Fruit fly (Drosophila melanogaster) whole organism: ENCODE results near the gene CG7366.

Source experiments
- CG8478 ChIP-seq: fragments of >200 bp; optimal IDR thresholded peaks from 2 replicates; lab custom pipeline; 2018; ENCODE audit warnings: inconsistent platforms
- Dll ChIP-seq: fragments of >200 bp; optimal IDR thresholded peaks from 2 replicates; lab custom pipeline; 2017
- EcR ChIP-seq, 2 experiments: fragments of >200 bp; optimal IDR thresholded peaks; 2 replicates each; lab custom pipeline; 2017; ENCODE audit warnings: missing biosample characterization in 2 of 2, missing genetic modification characterization in 2 of 2, missing genetic modification reagents in 2 of 2
- pan ChIP-seq: fragments of >200 bp; optimal IDR thresholded peaks from 2 replicates; lab custom pipeline; 2017
- psq ChIP-seq: fragments of >200 bp; optimal IDR thresholded peaks from 2 replicates; lab custom pipeline; 2017
- usp ChIP-seq: fragments of >200 bp; optimal IDR thresholded peaks from 2 replicates; lab custom pipeline; 2017; ENCODE audit warnings: missing biosample characterization, missing genetic modification characterization, mixed read lengths

The CG7366 gene

dm6 chr3L:8165436-8165835, 36.8 kb downstream of the CG7366 start, which contains the start of gene CG13675:
TSS of gene CG13675 (minus strand) at chr3L:8165518.
- TF ChIP-seq Dll (lab: Kevin White, UChicago): no peak

dm6 chr3L:8159724-8160422, 42.3 kb downstream of the CG7366 start, which contains the start of gene CG43886:
TSS of gene CG43886 (minus strand) at chr3L:8159774.
- no peak for TF ChIP-seq usp (GFP tag; lab: Kevin White, UChicago)
- TF ChIP-seq CG8478 (lab: Kevin White, UChicago): no peak
- no peak for TF ChIP-seq psq (lab: Kevin White, UChicago)
- TF ChIP-seq EcR (GFP tag; optimal IDR thresholded peaks at IDR 0.05; lab: Kevin White, UChicago): no peak
- TF ChIP-seq Dll (lab: Kevin White, UChicago): no peak
- TF ChIP-seq pan (lab: Kevin White, UChicago): no peak

DNA sequence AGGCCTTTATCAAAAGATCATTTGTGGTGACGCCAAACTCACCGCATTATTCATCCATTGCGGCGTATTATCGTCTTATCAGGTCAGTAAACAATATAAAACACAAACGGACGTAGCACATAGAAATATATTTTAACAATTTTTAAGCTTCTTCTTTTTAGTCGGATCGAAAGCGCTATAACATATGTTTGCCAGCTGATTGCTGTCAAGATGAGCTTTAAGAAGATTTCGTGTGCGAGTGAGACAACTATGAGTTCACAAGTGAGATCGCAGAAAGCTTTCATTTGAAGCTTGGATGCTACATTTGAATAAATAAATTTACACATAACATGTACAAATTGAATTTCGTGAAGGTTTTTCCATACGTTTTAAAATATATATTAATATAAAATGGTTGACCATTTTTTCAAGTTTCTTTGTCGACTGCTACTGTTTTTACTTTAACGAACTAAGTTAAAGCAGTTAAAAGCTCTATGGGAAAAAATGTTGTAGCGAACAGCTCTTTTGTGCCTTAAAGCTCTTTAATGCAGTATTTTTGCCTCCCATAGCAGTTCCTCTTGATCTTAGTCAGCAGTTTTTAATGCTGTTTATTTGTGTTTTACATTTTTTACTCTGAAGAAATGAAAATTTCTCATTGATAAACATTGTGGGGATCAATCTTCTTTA, 43.4 kb downstream of the CG7366 start, which contains the start of gene CG42445:
CG42445 (minus strand) TSS at position 186 of the 666 bp plus-strand sequence.
- TF ChIP-seq CG8478 (lab: Kevin White, UChicago): no peak
- no peak for TF ChIP-seq Dll (lab: Kevin White, UChicago)
- no peak for TF ChIP-seq psq (lab: Kevin White, UChicago)
- TF ChIP-seq pan (lab: Kevin White, UChicago): no peak
- no peak for TF ChIP-seq usp (GFP tag; lab: Kevin White, UChicago)
- TF ChIP-seq EcR (GFP tag; optimal IDR thresholded peaks at IDR 0.05; lab: Kevin White, UChicago): no peak

DNA sequence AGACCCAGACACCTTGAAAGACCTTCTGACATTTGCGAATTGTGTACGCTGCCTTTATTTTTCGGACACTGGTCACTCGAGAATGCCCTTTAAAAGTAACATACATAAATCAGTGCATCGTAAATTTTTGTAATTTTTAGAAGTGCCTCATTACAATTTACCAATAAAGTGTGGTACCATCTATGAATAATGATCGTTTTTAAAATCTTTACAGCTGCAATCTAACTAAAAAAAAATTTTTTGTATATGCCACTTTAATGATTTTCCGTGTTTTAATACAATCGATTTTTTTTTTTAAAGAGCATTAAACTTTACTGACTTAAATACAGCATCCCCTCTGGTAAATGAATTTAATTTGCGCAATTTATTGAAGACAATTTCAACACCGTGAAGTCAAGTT, 45.1 kb downstream of the CG7366 start:
- TF ChIP-seq pan (lab: Kevin White, UChicago) (no peak), psq (lab: Kevin White, UChicago) (no peak), Dll (lab: Kevin White, UChicago) (no peak), usp (GFP tag; lab: Kevin White, UChicago) (no peak), CG8478 (lab: Kevin White, UChicago) (no peak), EcR (GFP tag; optimal IDR thresholded peaks at IDR 0.05; lab: Kevin White, UChicago) (no peak)

dm6 chr3L:8156199-8156598, 46.0 kb downstream of the CG7366 start:
- TF ChIP-seq pan (lab: Kevin White, UChicago) (no peak), CG8478 (lab: Kevin White, UChicago) (no peak), EcR (GFP tag; optimal IDR thresholded peaks at IDR 0.05; lab: Kevin White, UChicago) (no peak), Dll (lab: Kevin White, UChicago) (no peak), psq (lab: Kevin White, UChicago) (no peak), usp (GFP tag; lab: Kevin White, UChicago) (no peak)

DNA sequence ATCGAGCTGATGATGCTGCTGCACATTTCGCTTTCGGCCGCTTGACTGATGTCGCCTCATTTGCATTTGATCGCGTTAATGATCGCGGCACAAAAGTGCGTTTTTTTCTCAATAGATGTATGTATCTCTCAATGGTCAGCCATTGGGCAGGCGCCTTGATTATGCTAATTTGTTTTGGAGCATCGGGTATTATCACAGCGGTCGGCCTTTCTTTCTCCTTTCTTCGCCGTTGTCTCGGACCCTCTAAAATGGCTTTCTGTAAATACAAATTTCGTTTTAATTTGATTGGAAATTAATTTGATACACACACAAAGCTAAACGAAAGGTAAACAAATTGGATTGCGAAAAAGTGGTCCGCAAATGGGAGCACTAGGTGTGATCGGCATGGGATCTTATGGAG, 46.9 kb downstream of the CG7366 start:
- TF ChIP-seq pan (lab: Kevin White, UChicago) (no peak), psq (lab: Kevin White, UChicago) (no peak), EcR (GFP tag; optimal IDR thresholded peaks at IDR 0.05; lab: Kevin White, UChicago) (no peak), Dll (lab: Kevin White, UChicago) (no peak), usp (GFP tag; lab: Kevin White, UChicago) (no peak), CG8478 (lab: Kevin White, UChicago) (no peak)

DNA sequence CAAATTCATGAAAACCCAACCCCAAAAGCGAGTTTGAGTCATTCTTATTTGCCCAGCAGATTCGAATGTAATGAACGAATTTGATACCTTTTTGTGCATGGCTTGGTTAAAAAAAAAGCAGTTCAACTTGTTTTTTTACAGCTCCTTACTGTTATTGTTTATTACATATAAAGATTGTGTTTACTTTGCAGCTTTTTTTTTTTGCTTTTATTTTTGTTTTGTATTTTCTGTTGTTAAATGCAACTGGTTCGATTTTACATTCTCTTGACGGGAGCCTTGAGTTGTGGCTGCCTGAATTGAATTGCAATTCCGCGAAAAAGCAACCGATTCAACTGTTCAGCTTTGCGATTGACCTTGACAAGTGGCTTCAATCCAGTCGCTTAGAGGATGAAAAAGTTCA, 47.7 kb downstream of the CG7366 start:
- TF ChIP-seq psq (lab: Kevin White, UChicago) (no peak), Dll (lab: Kevin White, UChicago) (no peak), pan (lab: Kevin White, UChicago) (no peak), CG8478 (lab: Kevin White, UChicago) (no peak), EcR (GFP tag; optimal IDR thresholded peaks at IDR 0.05; lab: Kevin White, UChicago) (no peak), usp (GFP tag; lab: Kevin White, UChicago) (no peak)

DNA sequence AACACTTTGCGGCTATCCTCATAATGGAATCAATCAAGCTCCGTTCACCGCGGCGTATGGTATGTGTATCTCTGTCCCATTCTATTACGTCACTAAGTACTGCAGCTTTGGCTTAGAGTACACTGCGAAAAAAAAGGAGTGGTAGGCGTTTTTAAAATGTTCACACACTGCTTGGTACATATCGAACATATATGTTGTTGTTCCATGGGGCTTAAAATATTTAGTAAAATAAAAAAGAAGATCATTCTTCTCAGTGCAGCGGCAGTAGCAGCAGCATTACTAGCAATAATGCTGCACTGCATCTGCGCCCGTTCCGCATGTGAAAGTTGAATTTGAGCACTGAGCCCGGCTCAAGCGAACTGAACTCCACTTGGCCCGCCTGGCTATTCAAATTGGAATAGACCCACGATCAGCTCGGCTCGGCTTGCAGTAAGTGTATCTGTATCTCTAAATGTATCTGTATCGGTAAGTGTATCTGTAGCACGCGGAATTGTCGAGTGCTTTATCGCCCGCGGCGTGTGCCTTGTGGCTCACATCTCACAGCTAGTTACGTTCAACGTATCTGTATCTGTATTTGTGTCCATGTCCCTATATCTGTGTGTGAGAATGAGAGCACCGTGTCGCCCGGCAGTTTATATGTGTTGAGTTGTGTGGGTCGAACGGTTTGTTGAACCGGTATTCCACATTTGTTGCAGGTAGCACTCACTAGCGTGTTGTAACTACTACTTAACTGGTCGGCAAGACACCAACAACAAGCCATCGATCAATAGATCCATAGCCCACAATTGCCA, 48.8 kb downstream of the CG7366 start:
- TF ChIP-seq usp (GFP tag; lab: Kevin White, UChicago) (no peak), psq (lab: Kevin White, UChicago) (no peak), CG8478 (lab: Kevin White, UChicago) (no peak), pan (lab: Kevin White, UChicago) (no peak), Dll (lab: Kevin White, UChicago) (no peak), EcR (GFP tag; optimal IDR thresholded peaks at IDR 0.05; lab: Kevin White, UChicago) (no peak)

DNA sequence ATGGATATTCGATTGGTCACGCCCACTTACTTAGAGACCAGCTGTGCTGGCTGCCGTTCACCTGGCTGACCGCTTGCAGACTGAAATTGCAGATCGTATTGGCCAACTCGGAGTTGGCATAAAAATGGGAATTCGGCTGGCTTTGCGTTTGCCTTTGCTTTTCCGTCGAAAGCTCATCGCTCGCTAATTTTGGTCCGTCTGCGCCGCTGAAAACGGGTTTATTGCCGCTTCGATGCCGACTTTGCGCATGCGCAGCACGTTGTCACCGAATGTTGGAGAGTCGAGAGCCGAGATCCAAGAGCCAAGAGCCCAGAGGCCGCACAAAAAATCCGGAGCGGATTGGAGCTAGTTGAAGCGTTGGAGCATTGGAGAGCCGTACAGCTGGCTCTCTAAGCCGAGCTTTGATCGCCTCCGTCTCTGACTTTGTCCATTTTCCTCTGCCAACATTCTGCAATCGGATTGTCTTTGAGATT, 50.5 kb downstream of the CG7366 start, which contains the start of gene CG13676:
CG13676 (minus strand) TSS at position 87 of the 473 bp plus-strand sequence.
- no peak for TF ChIP-seq Dll (lab: Kevin White, UChicago)
- no peak for TF ChIP-seq usp (GFP tag; lab: Kevin White, UChicago)
- no peak for TF ChIP-seq psq (lab: Kevin White, UChicago)
